Fruit fly (Drosophila melanogaster): ENCODE results near the gene PK2-R1.

- TF ChIP-seq CG7045 (GFP tag; optimal IDR thresholded peaks at IDR 0.05) (no peak), CG11617 (GFP tag; optimal IDR thresholded peaks at IDR 0.05) (no peak)
Observed at dm6 chr3R:13393009-13393408, 54.9 kb downstream of the PK2-R1 start.
